Fruit fly (Drosophila melanogaster) whole organism, embryonic: ENCODE measurements around the gene CG17839.
A peak's percentile ranks its signal among the peaks of the same experiment; 100 is the strongest.

ENCODE experiments used
- Aef1 ChIP-seq: fragments of 200-800 bp; sonication (Bioruptor generic); IDR thresholded peaks from 3 replicates; pipeline ENCODE4 v1.3.6; 2022; ENCODE audit warnings: missing biosample characterization, missing genetic modification characterization
- Awh ChIP-seq: fragments of 200-800 bp; sonication (Bioruptor generic); IDR thresholded peaks from 2 replicates; pipeline ENCODE4, ENCODE4 v1.3.6; 2022; ENCODE audit warnings: missing biosample characterization, missing genetic modification characterization
- CG10147 ChIP-seq: fragments of 200-800 bp; sonication (Bioruptor generic); optimal IDR thresholded peaks from 2 replicates; lab custom pipeline; 2019; ENCODE audit warnings: missing biosample characterization, mild to moderate bottlenecking, missing genetic modification characterization, moderate library complexity
- CG10267 ChIP-seq: fragments of 200-800 bp; sonication (Bioruptor generic); optimal IDR thresholded peaks from 2 replicates; lab custom pipeline; 2018; ENCODE audit warnings: missing biosample characterization, mild to moderate bottlenecking, missing genetic modification characterization, moderate library complexity
- CG11398 ChIP-seq: fragments of 200-800 bp; sonication (Bioruptor generic); optimal IDR thresholded peaks from 2 replicates; lab custom pipeline; 2016; ENCODE audit warnings: missing biosample characterization, missing genetic modification characterization
- CG12299 ChIP-seq: fragments of 200-800 bp; sonication (Bioruptor generic); optimal IDR thresholded peaks from 2 replicates; lab custom pipeline; 2018; ENCODE audit warnings: missing biosample characterization, mild to moderate bottlenecking, missing genetic modification characterization
- CG1832 ChIP-seq: fragments of 200-800 bp; sonication (Bioruptor generic); optimal IDR thresholded peaks from 2 replicates; lab custom pipeline; 2017; ENCODE audit warnings: missing biosample characterization, mild to moderate bottlenecking, missing genetic modification characterization, inconsistent platforms
- CG18599 ChIP-seq: fragments of 200-800 bp; sonication (Bioruptor generic); optimal IDR thresholded peaks from 3 replicates; lab custom pipeline; 2017; ENCODE audit warnings: missing biosample characterization, missing genetic modification characterization, mild to moderate bottlenecking, moderate library complexity, missing genetic modification reagents
- CG18764 ChIP-seq: fragments of 200-800 bp; sonication (Bioruptor generic); optimal IDR thresholded peaks from 3 replicates; lab custom pipeline; 2016; ENCODE audit warnings: missing biosample characterization, missing genetic modification characterization
- CG2202 ChIP-seq: fragments of 200-800 bp; sonication (Bioruptor generic); optimal IDR thresholded peaks from 2 replicates; lab custom pipeline; 2018; ENCODE audit warnings: missing biosample characterization, mild to moderate bottlenecking, missing genetic modification characterization
- CG2678 ChIP-seq: fragments of 200-800 bp; sonication (Bioruptor generic); optimal IDR thresholded peaks from 3 replicates; lab custom pipeline; 2019; ENCODE audit warnings: missing biosample characterization, mild to moderate bottlenecking, missing genetic modification characterization, moderate library complexity
- CG2889 ChIP-seq: fragments of 200-800 bp; sonication (Bioruptor generic); IDR thresholded peaks from 3 replicates; pipeline ENCODE4 v1.3.6; 2022; ENCODE audit warnings: missing biosample characterization, missing genetic modification characterization
- CG30403 ChIP-seq: fragments of 200-800 bp; sonication (Bioruptor generic); optimal IDR thresholded peaks from 3 replicates; lab custom pipeline; 2016; ENCODE audit warnings: missing biosample characterization, missing genetic modification characterization
- CG33213 ChIP-seq: fragments of 200-800 bp; sonication (Bioruptor generic); optimal IDR thresholded peaks from 3 replicates; lab custom pipeline; 2016; ENCODE audit warnings: missing biosample characterization, missing genetic modification characterization
- CG34422 ChIP-seq: fragments of 200-800 bp; sonication (Bioruptor generic); IDR thresholded peaks from 3 replicates; pipeline ENCODE4 v1.3.6; 2022; ENCODE audit warnings: missing biosample characterization, missing genetic modification characterization
- CG6272 ChIP-seq: fragments of 200-800 bp; sonication (Bioruptor generic); IDR thresholded peaks from 2 replicates; pipeline ENCODE4 v1.3.6; 2022; ENCODE audit warnings: missing biosample characterization, missing genetic modification characterization
- CG6791 ChIP-seq: fragments of 200-800 bp; sonication (Bioruptor generic); IDR thresholded peaks from 3 replicates; pipeline ENCODE4 v1.3.6; 2022; ENCODE audit warnings: missing biosample characterization, missing genetic modification characterization; ENCODE audit not compliant: partially characterized antibody
- CG7745 ChIP-seq: fragments of 200-800 bp; sonication (Bioruptor generic); optimal IDR thresholded peaks from 2 replicates; lab custom pipeline; 2018; ENCODE audit warnings: missing biosample characterization, mild to moderate bottlenecking, missing genetic modification characterization, moderate library complexity
- CG8089 ChIP-seq: fragments of 200-800 bp; sonication (Bioruptor generic); optimal IDR thresholded peaks from 3 replicates; lab custom pipeline; 2016; ENCODE audit warnings: missing biosample characterization, missing genetic modification characterization
- CG8388 ChIP-seq: fragments of 200-800 bp; sonication (Bioruptor generic); optimal IDR thresholded peaks from 2 replicates; lab custom pipeline; 2019; ENCODE audit warnings: missing biosample characterization, mild to moderate bottlenecking, missing genetic modification characterization, moderate library complexity
- CG9727 ChIP-seq: fragments of 200-800 bp; sonication (Bioruptor generic); optimal IDR thresholded peaks from 3 replicates; lab custom pipeline; 2017; ENCODE audit warnings: missing biosample characterization, mild to moderate bottlenecking, missing genetic modification characterization
- D ChIP-seq, 2 experiments: fragments of 200-800 bp in 1 of 2; fragments of >200 bp in 1 of 2; sonication (Bioruptor generic) in 1 of 2; optimal IDR thresholded peaks; 2 replicates in 1 of 2; 3 replicates in 1 of 2; lab custom pipeline; 2017; ENCODE audit warnings: mild to moderate bottlenecking in 1 of 2, missing biosample characterization in 1 of 2, missing genetic modification characterization in 1 of 2, missing genetic modification reagents in 1 of 2
- Dbx ChIP-seq: fragments of 200-800 bp; sonication (Bioruptor generic); IDR thresholded peaks from 3 replicates; pipeline ENCODE4 v1.3.6; 2022; ENCODE audit warnings: missing biosample characterization, missing genetic modification characterization
- Fer3 ChIP-seq: fragments of 200-800 bp; sonication (Bioruptor generic); optimal IDR thresholded peaks from 2 replicates; lab custom pipeline; 2018; ENCODE audit warnings: missing biosample characterization, mild to moderate bottlenecking, missing genetic modification characterization, moderate library complexity
- Vsx1 ChIP-seq: fragments of 200-800 bp; sonication (Bioruptor generic); optimal IDR thresholded peaks from 2 replicates; lab custom pipeline; 2017; ENCODE audit warnings: missing biosample characterization, mild to moderate bottlenecking, missing genetic modification characterization, missing genetic modification reagents
- al ChIP-seq: fragments of 200-800 bp; sonication (Bioruptor generic); IDR thresholded peaks from 2 replicates; pipeline ENCODE4 v1.3.6; 2022; ENCODE audit warnings: missing biosample characterization, missing genetic modification characterization
- ato ChIP-seq: fragments of 200-800 bp; sonication (Bioruptor generic); IDR thresholded peaks from 2 replicates; pipeline ENCODE4 v1.3.6; 2022; ENCODE audit warnings: missing biosample characterization, missing genetic modification characterization; ENCODE audit not compliant: partially characterized antibody
- bab2 ChIP-seq: fragments of 200-800 bp; sonication (Bioruptor generic); optimal IDR thresholded peaks from 2 replicates; lab custom pipeline; 2016; ENCODE audit warnings: missing biosample characterization, missing genetic modification characterization
- bigmax ChIP-seq: fragments of 200-800 bp; sonication (Bioruptor generic); optimal IDR thresholded peaks from 2 replicates; lab custom pipeline; 2018; ENCODE audit warnings: missing biosample characterization, mild to moderate bottlenecking, missing genetic modification characterization
- cad ChIP-seq: fragments of >200 bp; optimal IDR thresholded peaks from 2 replicates; lab custom pipeline; 2017; ENCODE audit warnings: missing biosample characterization, missing genetic modification characterization
- ci ChIP-seq: fragments of 200-800 bp; sonication (Bioruptor generic); IDR thresholded peaks from 3 replicates; pipeline ENCODE4 v1.3.6; 2022; ENCODE audit warnings: missing biosample characterization, missing genetic modification characterization
- crp ChIP-seq, 2 experiments: fragments of 200-800 bp; sonication (Bioruptor generic); optimal IDR thresholded peaks; 2 replicates in 1 of 2; 3 replicates in 1 of 2; lab custom pipeline; 2017; ENCODE audit warnings: missing biosample characterization in 2 of 2, missing genetic modification characterization in 2 of 2, mild to moderate bottlenecking in 1 of 2, moderate library complexity in 1 of 2
- dan ChIP-seq: fragments of 200-800 bp; sonication (Bioruptor generic); IDR thresholded peaks from 2 replicates; pipeline ENCODE4 v1.3.6; 2022; ENCODE audit warnings: missing biosample characterization, missing genetic modification characterization
- disco-r ChIP-seq: fragments of 200-800 bp; sonication (Bioruptor generic); optimal IDR thresholded peaks from 2 replicates; lab custom pipeline; 2016; ENCODE audit warnings: missing biosample characterization, missing genetic modification characterization
- fd102C ChIP-seq: fragments of 200-800 bp; sonication (Bioruptor generic); optimal IDR thresholded peaks from 2 replicates; lab custom pipeline; 2018; ENCODE audit warnings: missing biosample characterization, mild to moderate bottlenecking, missing genetic modification characterization, moderate library complexity
- gcm2 ChIP-seq: fragments of 200-800 bp; sonication (Bioruptor generic); optimal IDR thresholded peaks from 2 replicates; lab custom pipeline; 2016; ENCODE audit warnings: missing biosample characterization, missing genetic modification characterization
- kah ChIP-seq: fragments of 200-800 bp; sonication (Bioruptor generic); optimal IDR thresholded peaks from 2 replicates; lab custom pipeline; 2018; ENCODE audit warnings: missing biosample characterization, mild to moderate bottlenecking, missing genetic modification characterization
- kni ChIP-seq: fragments of 200-800 bp; sonication (Bioruptor generic); optimal IDR thresholded peaks from 3 replicates; lab custom pipeline; 2017; ENCODE audit warnings: mild to moderate bottlenecking, missing biosample characterization, missing genetic modification reagents, missing genetic modification characterization
- knrl ChIP-seq: fragments of 200-800 bp; sonication (Bioruptor generic); IDR thresholded peaks from 3 replicates; pipeline ENCODE4 v1.3.6; 2022; ENCODE audit warnings: missing biosample characterization, missing genetic modification characterization; ENCODE audit not compliant: partially characterized antibody
- lola ChIP-seq, 3 experiments: fragments of >200 bp in 2 of 3; fragments of 200-800 bp in 1 of 3; sonication (Bioruptor generic) in 1 of 3; optimal IDR thresholded peaks; 2 replicates each; lab custom pipeline; 2017 to 2019; ENCODE audit warnings: missing biosample characterization in 3 of 3, missing genetic modification characterization in 3 of 3, mild to moderate bottlenecking in 1 of 3, moderate library complexity in 1 of 3
- phol ChIP-seq: fragments of 200-800 bp; sonication (Bioruptor generic); optimal IDR thresholded peaks from 3 replicates; lab custom pipeline; 2018; ENCODE audit warnings: missing biosample characterization, mild to moderate bottlenecking, missing genetic modification characterization, moderate library complexity
- pros ChIP-seq: fragments of 200-800 bp; sonication (Bioruptor generic); optimal IDR thresholded peaks from 3 replicates; lab custom pipeline; 2019; ENCODE audit warnings: missing biosample characterization, mild to moderate bottlenecking, missing genetic modification characterization, moderate library complexity
- pum ChIP-seq: fragments of 200-800 bp; sonication (Bioruptor generic); optimal IDR thresholded peaks from 2 replicates; lab custom pipeline; 2016; ENCODE audit warnings: missing biosample characterization, missing genetic modification characterization
- sd ChIP-seq: fragments of 200-800 bp; sonication (Bioruptor generic); optimal IDR thresholded peaks from 3 replicates; lab custom pipeline; 2018; ENCODE audit warnings: missing biosample characterization, mild to moderate bottlenecking, missing genetic modification characterization, moderate library complexity
- sens-2 ChIP-seq: fragments of 200-800 bp; sonication (Bioruptor generic); IDR thresholded peaks from 2 replicates; pipeline ENCODE4 v1.3.6; 2022; ENCODE audit warnings: missing biosample characterization, missing genetic modification characterization
- seq ChIP-seq: fragments of 200-800 bp; sonication (Bioruptor generic); IDR thresholded peaks from 2 replicates; pipeline ENCODE4 v1.3.6; 2022; ENCODE audit warnings: missing biosample characterization, missing genetic modification characterization
- vnd ChIP-seq: fragments of 200-800 bp; sonication (Bioruptor generic); IDR thresholded peaks from 3 replicates; pipeline ENCODE4 v1.3.6; 2022; ENCODE audit warnings: missing biosample characterization, missing genetic modification characterization; ENCODE audit not compliant: partially characterized antibody

The CG17839 gene

dm6 chr3L:14756724-14757463 is 48.0 kb upstream of the CG17839 start (continued):
- TF ChIP-seq CG34422 (GFP tag; lab: Robert Waterston, UW), result peak; percentile 93
- peak; percentile 92 for TF ChIP-seq bab2 (GFP tag; lab: Kevin White, UChicago)
- peak; percentile 75 for TF ChIP-seq CG8388 (GFP tag; lab: Kevin White, UChicago)
- TF ChIP-seq pum, result peak; percentile 89
- TF ChIP-seq fd102C, result no peak
- TF ChIP-seq CG6272 (GFP tag; lab: Robert Waterston, UW), result peak; percentile 81
- TF ChIP-seq sens-2 (GFP tag; lab: Robert Waterston, UW), result peak; percentile 86
- TF ChIP-seq CG10267 (tag; lab: Kevin White, UChicago), result peak; percentile 43
- peak in 1 of 3 experiments; percentile 63 for TF ChIP-seq lola (GFP tag; optimal IDR thresholded peaks at IDR 0.05; lab: Kevin White, UChicago)
- TF ChIP-seq knrl (GFP tag; lab: Robert Waterston, UW), result peak; percentile 25; the same call in 1 of the 3 replicates
- peak; percentile 97 for TF ChIP-seq bigmax (GFP tag; lab: Kevin White, UChicago)
- TF ChIP-seq CG1832 (GFP tag; lab: Kevin White, UChicago), result peak; percentile 94
- TF ChIP-seq CG12299, result peak; percentile 71
- TF ChIP-seq CG2678 (tag; lab: Kevin White, UChicago), result peak; percentile 90
- TF ChIP-seq Dbx (GFP tag; lab: Robert Waterston, UW), result peak; percentile 95
- peak; percentile 85 for TF ChIP-seq phol
- TF ChIP-seq gcm2 (GFP tag; lab: Kevin White, UChicago), result peak; percentile 74
- peak; percentile 80 for TF ChIP-seq CG33213 (GFP tag; lab: Kevin White, UChicago)
- TF ChIP-seq Vsx1, result peak; percentile 69
- TF ChIP-seq CG11398 (GFP tag; lab: Kevin White, UChicago), result peak; percentile 88
- TF ChIP-seq kni (GFP tag; lab: Kevin White, UChicago), result peak; percentile 68
- no peak for TF ChIP-seq D (optimal IDR thresholded peaks at IDR 0.05; lab: Kevin White, UChicago)
- TF ChIP-seq D (GFP tag; optimal IDR thresholded peaks at IDR 0.05; lab: Kevin White, UChicago), result peak; percentile 81
- peak; percentile 88 for TF ChIP-seq Fer3 (tag; lab: Kevin White, UChicago)
- TF ChIP-seq CG2889 (GFP tag; lab: Robert Waterston, UW), result peak; percentile 90
- peak; percentile 91 for TF ChIP-seq CG30403 (GFP tag; lab: Kevin White, UChicago)
- peak; percentile 85 for TF ChIP-seq Awh (GFP tag; lab: Robert Waterston, UW)
- no peak for TF ChIP-seq vnd (GFP tag; lab: Robert Waterston, UW)
- TF ChIP-seq CG8089 (GFP tag; lab: Kevin White, UChicago), result peak; percentile 87
- TF ChIP-seq al, result peak; percentile 88
- TF ChIP-seq CG18764, result peak; percentile 80
- peak; percentile 39 for TF ChIP-seq kah (GFP tag; lab: Kevin White, UChicago)
- peak; percentile 72 for TF ChIP-seq CG10147 (GFP tag; lab: Kevin White, UChicago)
- no peak for TF ChIP-seq dan
- peak; percentile 88 for TF ChIP-seq seq (GFP tag; lab: Robert Waterston, UW)
- peak; percentile 27 for TF ChIP-seq cad (GFP tag; lab: Kevin White, UChicago)
- TF ChIP-seq CG9727, result peak; percentile 87
- peak; percentile 96 for TF ChIP-seq ci (GFP tag; lab: Robert Waterston, UW)
- no peak for TF ChIP-seq ato (GFP tag; lab: Robert Waterston, UW)
- peak; percentile 89 for TF ChIP-seq Aef1
- peak; percentile 37; the same call in 1 of the 3 replicates for TF ChIP-seq CG6791 (GFP tag; lab: Robert Waterston, UW)
- peak; percentile 96 for TF ChIP-seq CG18599 (GFP tag; lab: Kevin White, UChicago)
- TF ChIP-seq CG7745 (tag; lab: Kevin White, UChicago), result no peak
- peak; percentile 93 for TF ChIP-seq pros (GFP tag; lab: Kevin White, UChicago)
- TF ChIP-seq crp (GFP tag; optimal IDR thresholded peaks at IDR 0.05; lab: Kevin White, UChicago), result peak in 1 of 2 experiments; percentile 50
- TF ChIP-seq sd (tag; lab: Kevin White, UChicago), result no peak
- TF ChIP-seq CG2202 (tag; lab: Kevin White, UChicago), result peak; percentile 44
- TF ChIP-seq disco-r (GFP tag; lab: Kevin White, UChicago), result peak; percentile 76
